Worm (Caenorhabditis elegans) whole organism, young adult: Measurements from ENCODE around the gene unc-27.
A peak's percentile ranks its signal among the peaks of the same experiment; 100 is the strongest.

Source experiments
- B0035.1 ChIP-seq: sonication (generic microtip); optimal IDR thresholded peaks from 2 replicates; lab custom pipeline; 2016; ENCODE audit warnings: missing genetic modification characterization, mild to moderate bottlenecking, missing compliant biosample characterization, missing genotype, missing genetic modification reagents
- B0336.3 ChIP-seq: fragments of 200-800 bp; sonication (Bioruptor generic); IDR thresholded peaks from 2 replicates; pipeline ENCODE4 v1.3.6; 2022; ENCODE audit warnings: missing genetic modification characterization, missing compliant biosample characterization
- D2030.7 ChIP-seq: fragments of 200-800 bp; sonication (Bioruptor generic); IDR thresholded peaks from 2 replicates; pipeline ENCODE4 v1.3.6; 2022; ENCODE audit warnings: missing genetic modification reagents, missing genetic modification characterization, missing compliant biosample characterization
- K12H6.12 ChIP-seq: fragments of 200-800 bp; sonication (Bioruptor generic); optimal IDR thresholded peaks from 2 replicates; lab custom pipeline; 2018; ENCODE audit warnings: mild to moderate bottlenecking, missing genetic modification characterization, missing compliant biosample characterization
- T07F8.4 ChIP-seq: sonication (generic microtip); optimal IDR thresholded peaks from 2 replicates; lab custom pipeline; 2016; ENCODE audit warnings: mild to moderate bottlenecking, missing genetic modification characterization, moderate library complexity, missing compliant biosample characterization
- Y53F4B.3 ChIP-seq: fragments of 200-800 bp; sonication (Bioruptor generic); IDR thresholded peaks from 2 replicates; pipeline ENCODE4 v1.3.6; 2022; ENCODE audit warnings: missing genetic modification reagents, missing genetic modification characterization, missing compliant biosample characterization
- Y53G8AR.9 ChIP-seq: fragments of 200-800 bp; sonication (Bioruptor generic); conservative IDR thresholded peaks from 2 replicates; pipeline ENCODE4 v1.3.6; 2022; ENCODE audit warnings: missing genetic modification reagents, missing genetic modification characterization, missing compliant biosample characterization
- Y67H2A.10 ChIP-seq: fragments of 200-800 bp; sonication (Bioruptor generic); conservative IDR thresholded peaks from 2 replicates; pipeline ENCODE4 v1.3.6; 2022; ENCODE audit warnings: missing genetic modification reagents, missing genetic modification characterization, missing compliant biosample characterization
- Y95B8A.8 ChIP-seq: fragments of 200-800 bp; sonication (Bioruptor generic); IDR thresholded peaks from 2 replicates; pipeline ENCODE4 v1.3.6; 2022; ENCODE audit warnings: missing genetic modification reagents, missing genetic modification characterization, missing compliant biosample characterization
- attf-6 ChIP-seq: fragments of 200-800 bp; sonication (Bioruptor generic); IDR thresholded peaks from 2 replicates; pipeline ENCODE4 v1.3.6; 2022; ENCODE audit warnings: missing genetic modification reagents, missing genetic modification characterization, missing compliant biosample characterization
- ccch-3 ChIP-seq: fragments of 200-800 bp; sonication (Bioruptor generic); optimal IDR thresholded peaks from 2 replicates; lab custom pipeline; 2018; ENCODE audit warnings: mild to moderate bottlenecking, missing genetic modification characterization, missing compliant biosample characterization
- cebp-1 ChIP-seq, 2 experiments: fragments of 200-800 bp in 1 of 2; sonication (Bioruptor generic) in 1 of 2; sonication (generic microtip) in 1 of 2; IDR thresholded peaks in 1 of 2; optimal IDR thresholded peaks in 1 of 2; 2 replicates each; pipeline versions ENCODE4 v1.3.6 to Lab custom; 2017 to 2022; ENCODE audit warnings: missing compliant biosample characterization in 2 of 2, missing genetic modification characterization in 2 of 2, mild to moderate bottlenecking in 1 of 2, missing genetic modification reagents in 1 of 2, moderate library complexity in 1 of 2
- cebp-2 ChIP-seq: fragments of 200-800 bp; sonication (Bioruptor generic); IDR thresholded peaks from 2 replicates; pipeline ENCODE4 v1.3.6; 2022; ENCODE audit warnings: missing genetic modification characterization, missing compliant biosample characterization
- ceh-100 ChIP-seq: fragments of 200-800 bp; sonication (Bioruptor generic); IDR thresholded peaks from 2 replicates; pipeline ENCODE4 v1.3.6; 2022; ENCODE audit warnings: missing genetic modification reagents, missing genetic modification characterization, missing compliant biosample characterization
- ceh-58 ChIP-seq: fragments of 200-800 bp; sonication (Bioruptor generic); IDR thresholded peaks from 2 replicates; pipeline ENCODE4 v1.3.6; 2022; ENCODE audit warnings: missing genetic modification characterization, missing compliant biosample characterization
- ceh-79 ChIP-seq: sonication (generic microtip); optimal IDR thresholded peaks from 2 replicates; lab custom pipeline; 2017; ENCODE audit warnings: mild to moderate bottlenecking, missing genetic modification characterization, missing compliant biosample characterization
- chd-7 ChIP-seq: sonication (generic microtip); optimal IDR thresholded peaks from 2 replicates; lab custom pipeline; 2016; ENCODE audit warnings: mild to moderate bottlenecking, missing genetic modification characterization, moderate library complexity, missing compliant biosample characterization
- die-1 ChIP-seq: sonication (generic microtip); optimal IDR thresholded peaks from 2 replicates; lab custom pipeline; 2016; ENCODE audit warnings: missing genotype, mild to moderate bottlenecking, missing genetic modification characterization, missing compliant biosample characterization
- dox-1 ChIP-seq: fragments of 200-800 bp; sonication (Bioruptor generic); IDR thresholded peaks from 2 replicates; pipeline ENCODE4 v1.3.6; 2022; ENCODE audit warnings: missing genetic modification reagents, missing genetic modification characterization, missing compliant biosample characterization
- efl-1 ChIP-seq: fragments of 150-350 bp; optimal IDR thresholded peaks from 2 replicates; lab custom pipeline; 2014; ENCODE audit warnings: missing biosample characterization, missing genetic modification reagents, missing genetic modification characterization
- egl-44 ChIP-seq: fragments of 200-800 bp; sonication (Bioruptor generic); IDR thresholded peaks from 2 replicates; pipeline ENCODE4 v1.3.6; 2022; ENCODE audit warnings: missing genetic modification reagents, missing genetic modification characterization, missing compliant biosample characterization
- ekl-4 ChIP-seq: fragments of 200-800 bp; sonication (Bioruptor generic); IDR thresholded peaks from 2 replicates; pipeline ENCODE4 v1.3.6; 2022; ENCODE audit warnings: missing genetic modification reagents, missing genetic modification characterization, missing compliant biosample characterization
- hmg-1.2 ChIP-seq: fragments of 200-800 bp; sonication (Bioruptor generic); IDR thresholded peaks from 2 replicates; pipeline ENCODE4 v1.3.6; 2022; ENCODE audit warnings: missing genetic modification reagents, missing genetic modification characterization, missing compliant biosample characterization
- hrde-1 ChIP-seq: sonication (generic microtip); optimal IDR thresholded peaks from 2 replicates; lab custom pipeline; 2016; ENCODE audit warnings: missing genetic modification characterization, mild to moderate bottlenecking, missing compliant biosample characterization, moderate library complexity, missing genotype, missing genetic modification reagents, borderline replicate concordance
- hsf-1 ChIP-seq: fragments of 200-800 bp; sonication (Bioruptor generic); IDR thresholded peaks from 2 replicates; pipeline ENCODE4 v1.3.6; 2022; ENCODE audit warnings: missing genetic modification reagents, missing genetic modification characterization, missing compliant biosample characterization
- let-607 ChIP-seq, 2 experiments: fragments of 200-800 bp in 1 of 2; sonication (Bioruptor generic) in 1 of 2; sonication (generic microtip) in 1 of 2; optimal IDR thresholded peaks; 2 replicates each; lab custom pipeline; 2016 to 2018; ENCODE audit warnings: mild to moderate bottlenecking in 2 of 2, missing compliant biosample characterization in 2 of 2, missing genetic modification characterization in 2 of 2, moderate library complexity in 2 of 2, missing genotype in 1 of 2
- lin-26 ChIP-seq: fragments of 200-800 bp; sonication (Bioruptor generic); IDR thresholded peaks from 2 replicates; pipeline ENCODE4 v1.3.6; 2022; ENCODE audit warnings: missing genetic modification reagents, missing genetic modification characterization, missing compliant biosample characterization
- lsl-1 ChIP-seq: fragments of 200-800 bp; sonication (Bioruptor generic); optimal IDR thresholded peaks from 2 replicates; lab custom pipeline; 2018; ENCODE audit warnings: mild to moderate bottlenecking, missing genetic modification characterization, moderate library complexity, missing compliant biosample characterization
- madf-10 ChIP-seq: sonication (generic microtip); optimal IDR thresholded peaks from 2 replicates; lab custom pipeline; 2016; ENCODE audit warnings: mild to moderate bottlenecking, missing genetic modification characterization, missing compliant biosample characterization
- madf-3 ChIP-seq: fragments of 200-800 bp; sonication (Bioruptor generic); IDR thresholded peaks from 2 replicates; pipeline ENCODE4 v1.3.6; 2022; ENCODE audit warnings: missing genetic modification reagents, missing genetic modification characterization, missing compliant biosample characterization
- mes-4 ChIP-seq: sonication (generic microtip); optimal IDR thresholded peaks from 2 replicates; lab custom pipeline; 2016; ENCODE audit warnings: missing genotype, missing genetic modification characterization, missing compliant biosample characterization
- nfya-1 ChIP-seq: sonication (generic microtip); optimal IDR thresholded peaks from 2 replicates; lab custom pipeline; 2017; ENCODE audit warnings: antibody characterized with exemption, missing compliant biosample characterization, missing genetic modification characterization, borderline replicate concordance; ENCODE audit not compliant: insufficient read depth
- nfyb-1 ChIP-seq: fragments of 200-800 bp; sonication (Bioruptor generic); IDR thresholded peaks from 2 replicates; pipeline ENCODE4 v1.3.6; 2022; ENCODE audit warnings: missing genetic modification reagents, missing genetic modification characterization, missing compliant biosample characterization
- nhr-179 ChIP-seq: sonication (generic microtip); optimal IDR thresholded peaks from 2 replicates; lab custom pipeline; 2016; ENCODE audit warnings: mild to moderate bottlenecking, missing genetic modification characterization, missing compliant biosample characterization
- nhr-80 ChIP-seq: sonication (generic microtip); optimal IDR thresholded peaks from 2 replicates; lab custom pipeline; 2016; ENCODE audit warnings: missing genetic modification characterization, missing compliant biosample characterization
- rcor-1 ChIP-seq: fragments of 200-800 bp; sonication (Bioruptor generic); IDR thresholded peaks from 2 replicates; pipeline ENCODE4 v1.3.6; 2022; ENCODE audit warnings: missing genetic modification reagents, missing genetic modification characterization, missing compliant biosample characterization
- rpc-1 ChIP-seq, 2 experiments: fragments of 150-350 bp in 1 of 2; sonication (generic microtip) in 1 of 2; optimal IDR thresholded peaks; 2 replicates each; lab custom pipeline; 2014 to 2018; ENCODE audit warnings: missing biosample characterization in 1 of 2, missing genetic modification characterization in 1 of 2, missing genetic modification reagents in 1 of 2, missing genotype in 1 of 2
- sea-2 ChIP-seq: fragments of 200-800 bp; sonication (Bioruptor generic); IDR thresholded peaks from 2 replicates; pipeline ENCODE4 v1.3.6; 2022; ENCODE audit warnings: missing genetic modification characterization, missing compliant biosample characterization
- snpc-1.3 ChIP-seq: sonication (generic microtip); optimal IDR thresholded peaks from 2 replicates; lab custom pipeline; 2017; ENCODE audit warnings: missing genetic modification characterization, mild to moderate bottlenecking, missing compliant biosample characterization, antibody characterized with exemption, moderate library complexity, missing genotype, missing genetic modification reagents; ENCODE audit not compliant: insufficient read depth
- snpc-3.4 ChIP-seq: sonication (generic microtip); optimal IDR thresholded peaks from 2 replicates; lab custom pipeline; 2017; ENCODE audit warnings: missing genetic modification characterization, mild to moderate bottlenecking, missing compliant biosample characterization, antibody characterized with exemption, moderate library complexity, missing genotype, missing genetic modification reagents
- somi-1 ChIP-seq: fragments of 200-800 bp; sonication (Bioruptor generic); optimal IDR thresholded peaks from 2 replicates; lab custom pipeline; 2018; ENCODE audit warnings: mild to moderate bottlenecking, missing genetic modification characterization, missing compliant biosample characterization
- tlf-1 ChIP-seq: fragments of 200-800 bp; sonication (Bioruptor generic); optimal IDR thresholded peaks from 2 replicates; lab custom pipeline; 2018; ENCODE audit warnings: mild to moderate bottlenecking, missing genetic modification characterization, missing compliant biosample characterization
- unc-130 ChIP-seq: sonication (generic microtip); optimal IDR thresholded peaks from 2 replicates; lab custom pipeline; 2016; ENCODE audit warnings: missing genetic modification reagents, missing genetic modification characterization, missing compliant biosample characterization
- xnd-1 ChIP-seq: sonication (generic microtip); optimal IDR thresholded peaks from 2 replicates; lab custom pipeline; 2016; ENCODE audit warnings: missing genotype, missing genetic modification reagents, missing genetic modification characterization, missing compliant biosample characterization
- zfh-2 ChIP-seq: fragments of 200-800 bp; sonication (Bioruptor generic); conservative IDR thresholded peaks from 2 replicates; pipeline ENCODE4 v1.3.6; 2022; ENCODE audit warnings: missing genetic modification reagents, missing genetic modification characterization, missing compliant biosample characterization
- ztf-18 ChIP-seq: sonication (generic microtip); optimal IDR thresholded peaks from 2 replicates; lab custom pipeline; 2016; ENCODE audit warnings: missing genotype, mild to moderate bottlenecking, missing genetic modification characterization, missing compliant biosample characterization
- ztf-26 ChIP-seq: sonication (generic microtip); optimal IDR thresholded peaks from 2 replicates; lab custom pipeline; 2017; ENCODE audit warnings: missing genetic modification characterization, missing compliant biosample characterization

Gene unc-27

ce11 chrX:8817929-8818328 is 28.7 kb downstream of the unc-27 start (continued):
- no peak for TF ChIP-seq ekl-4
- TF ChIP-seq lsl-1 (GFP tag; lab: Kevin White, UChicago), result no peak
- no peak for TF ChIP-seq B0336.3
- 0 out of 2 replicates have a peak, but pooled peaks have one; percentile 17 for TF ChIP-seq madf-3 (GFP tag; lab: Robert Waterston, UW)
- TF ChIP-seq ztf-18, result no peak
- TF ChIP-seq Y67H2A.10 (GFP tag; lab: Robert Waterston, UW), result no peak
- TF ChIP-seq ceh-100 (GFP tag; lab: Robert Waterston, UW), result no peak
- no peak for TF ChIP-seq xnd-1 (tag; lab: Kevin White, UChicago)
- TF ChIP-seq hrde-1, result no peak
- no peak for TF ChIP-seq cebp-1 (GFP tag; IDR thresholded peaks at IDR 0.05; lab: Robert Waterston, UW)
- TF ChIP-seq cebp-1 (tag; optimal IDR thresholded peaks at IDR 0.05; lab: Kevin White, UChicago), result no peak
- TF ChIP-seq ceh-58, result no peak
- no peak for TF ChIP-seq Y53G8AR.9 (GFP tag; lab: Robert Waterston, UW)
- TF ChIP-seq tlf-1, result no peak
- no peak for TF ChIP-seq mes-4 (tag; lab: Kevin White, UChicago)
- TF ChIP-seq let-607 (tag; optimal IDR thresholded peaks at IDR 0.05; lab: Kevin White, UChicago), result peak in 1 of 2 experiments; percentile 10
- TF ChIP-seq snpc-1.3 (tag; lab: Kevin White, UChicago), result peak; percentile 13
- peak; percentile 3 for TF ChIP-seq chd-7 (tag; lab: Kevin White, UChicago)
- TF ChIP-seq egl-44 (GFP tag; lab: Robert Waterston, UW), result peak; percentile 76; the same call in 1 of the 2 replicates
- TF ChIP-seq nfya-1, result no peak
- TF ChIP-seq nfyb-1, result 0 out of 2 replicates have a peak, but pooled peaks have one; percentile 10
- peak; percentile 84 for TF ChIP-seq lin-26 (GFP tag; lab: Robert Waterston, UW)
- no peak for TF ChIP-seq ceh-79 (tag; lab: Kevin White, UChicago)
- no peak for TF ChIP-seq K12H6.12 (tag; lab: Kevin White, UChicago)
- TF ChIP-seq cebp-2 (GFP tag; lab: Robert Waterston, UW), result 0 out of 2 replicates have a peak, but pooled peaks have one; percentile 50
- TF ChIP-seq Y53F4B.3 (GFP tag; lab: Robert Waterston, UW), result no peak
- TF ChIP-seq rcor-1 (GFP tag; lab: Robert Waterston, UW), result no peak
- no peak for TF ChIP-seq ztf-26 (tag; lab: Kevin White, UChicago)
- no peak for TF ChIP-seq ccch-3
- TF ChIP-seq efl-1 (GFP tag; lab: Kevin White, UChicago), result no peak
- no peak for TF ChIP-seq attf-6 (GFP tag; lab: Robert Waterston, UW)
- TF ChIP-seq nhr-80 (tag; lab: Kevin White, UChicago), result peak; percentile 36
- no peak for TF ChIP-seq somi-1
- TF ChIP-seq unc-130 (GFP tag; lab: Kevin White, UChicago), result no peak
- no peak for TF ChIP-seq madf-10
- TF ChIP-seq hsf-1 (GFP tag; lab: Robert Waterston, UW), result 0 out of 2 replicates have a peak, but pooled peaks have one; percentile 10
- TF ChIP-seq die-1 (tag; lab: Kevin White, UChicago), result peak; percentile 32
- TF ChIP-seq sea-2, result no peak
- no peak; the same call in 1 of the 2 replicates for TF ChIP-seq dox-1
- no peak for TF ChIP-seq nhr-179 (tag; lab: Kevin White, UChicago)
- TF ChIP-seq hmg-1.2 (GFP tag; lab: Robert Waterston, UW), result peak; percentile 43; the same call in 1 of the 2 replicates
- peak; percentile 29 for TF ChIP-seq snpc-3.4 (tag; lab: Kevin White, UChicago)
- TF ChIP-seq B0035.1, result no peak
- TF ChIP-seq D2030.7 (GFP tag; lab: Robert Waterston, UW), result peak; percentile 31; the same call in 1 of the 2 replicates
- no peak for TF ChIP-seq zfh-2 (GFP tag; lab: Robert Waterston, UW)
- no peak for TF ChIP-seq Y95B8A.8
- peak; percentile 57 for TF ChIP-seq rpc-1 (optimal IDR thresholded peaks at IDR 0.05; lab: Kevin White, UChicago)
- peak; percentile 69 for TF ChIP-seq rpc-1 (tag; optimal IDR thresholded peaks at IDR 0.05; lab: Kevin White, UChicago)
- peak; percentile 4 for TF ChIP-seq T07F8.4
